Worm (Caenorhabditis elegans): ENCODE data around the gene F29G9.1.
A peak's percentile ranks its signal among the peaks of the same experiment; 100 is the strongest.

The F29G9.1 gene

ce11 chrV:6022076-6022475 lies 16.8 kb upstream of the F29G9.1 start:
- TF ChIP-seq W03F9.2 (tag; optimal IDR thresholded peaks at IDR 0.05) (no peak), dao-5 (tag; optimal IDR thresholded peaks at IDR 0.05) (no peak), him-1 (tag; optimal IDR thresholded peaks at IDR 0.05) (no peak)

- TF ChIP-seq him-1 (tag; optimal IDR thresholded peaks at IDR 0.05), result peak; percentile 48
- TF ChIP-seq dao-5 (tag; optimal IDR thresholded peaks at IDR 0.05), result no peak
- no peak for TF ChIP-seq W03F9.2 (tag; optimal IDR thresholded peaks at IDR 0.05)
These were observed 8.3 kb upstream of the F29G9.1 start for ce11 chrV:6030559-6030975.

- TF ChIP-seq dao-5 (tag; optimal IDR thresholded peaks at IDR 0.05) (no peak), W03F9.2 (tag; optimal IDR thresholded peaks at IDR 0.05) (no peak), him-1 (tag; optimal IDR thresholded peaks at IDR 0.05) (no peak)
These were observed 7.3 kb upstream of the F29G9.1 start for ce11 chrV:6031585-6031984.

ce11 chrV:6033512-6033911 lies 5.4 kb upstream of the F29G9.1 start:
- TF ChIP-seq dao-5 (tag; optimal IDR thresholded peaks at IDR 0.05), result no peak
- no peak for TF ChIP-seq him-1 (tag; optimal IDR thresholded peaks at IDR 0.05)
- TF ChIP-seq W03F9.2 (tag; optimal IDR thresholded peaks at IDR 0.05), result no peak

ce11 chrV:6034714-6035113 lies 4.2 kb upstream of the F29G9.1 start, which contains the start of gene dhs-17:
TSS of gene dhs-17 (minus strand) at chrV:6034814.
- no peak for TF ChIP-seq him-1 (tag; optimal IDR thresholded peaks at IDR 0.05)
- no peak for TF ChIP-seq W03F9.2 (tag; optimal IDR thresholded peaks at IDR 0.05)
- TF ChIP-seq dao-5 (tag; optimal IDR thresholded peaks at IDR 0.05), result no peak

- no peak for TF ChIP-seq dao-5 (tag; optimal IDR thresholded peaks at IDR 0.05)
- TF ChIP-seq W03F9.2 (tag; optimal IDR thresholded peaks at IDR 0.05), result no peak
- TF ChIP-seq him-1 (tag; optimal IDR thresholded peaks at IDR 0.05), result no peak
These were observed 2.4 kb upstream of the F29G9.1 start for ce11 chrV:6036547-6036946.

ce11 chrV:6041375-6041774 lies 2.5 kb downstream of the F29G9.1 start, which contains the start of gene R01B10.2:
TSS of gene R01B10.2 (minus strand) at chrV:6041475.
- no peak for TF ChIP-seq dao-5 (tag; optimal IDR thresholded peaks at IDR 0.05)
- no peak for TF ChIP-seq W03F9.2 (tag; optimal IDR thresholded peaks at IDR 0.05)
- TF ChIP-seq him-1 (tag; optimal IDR thresholded peaks at IDR 0.05), result no peak

ce11 chrV:6043275-6044271 lies 4.7 kb downstream of the F29G9.1 start, which contains the start of gene cpi-2:
TSS of gene cpi-2 (plus strand) at chrV:6044062.
- TF ChIP-seq him-1 (tag; optimal IDR thresholded peaks at IDR 0.05) (no peak), dao-5 (tag; optimal IDR thresholded peaks at IDR 0.05) (no peak), W03F9.2 (tag; optimal IDR thresholded peaks at IDR 0.05) (no peak)

ce11 chrV:6044448-6044847 lies 5.5 kb downstream of the F29G9.1 start:
- no peak for TF ChIP-seq dao-5 (tag; optimal IDR thresholded peaks at IDR 0.05)
- TF ChIP-seq W03F9.2 (tag; optimal IDR thresholded peaks at IDR 0.05), result no peak
- no peak for TF ChIP-seq him-1 (tag; optimal IDR thresholded peaks at IDR 0.05)

ce11 chrV:6044853-6045594 lies 6.1 kb downstream of the F29G9.1 start, which contains the start of gene R01B10.3:
TSS of gene R01B10.3 (minus strand) at chrV:6045129.
- TF ChIP-seq him-1 (tag; optimal IDR thresholded peaks at IDR 0.05), result no peak
- no peak for TF ChIP-seq W03F9.2 (tag; optimal IDR thresholded peaks at IDR 0.05)

- TF ChIP-seq W03F9.2 (tag; optimal IDR thresholded peaks at IDR 0.05), result no peak
- TF ChIP-seq him-1 (tag; optimal IDR thresholded peaks at IDR 0.05), result no peak
- TF ChIP-seq dao-5 (tag; optimal IDR thresholded peaks at IDR 0.05), result no peak
These were observed 8.9 kb downstream of the F29G9.1 start, which contains the start of gene pgap-3 for ce11 chrV:6047818-6048217. TSS of gene pgap-3 (minus strand) at chrV:6047918.

ce11 chrV:6051159-6051558 lies 12.3 kb downstream of the F29G9.1 start, which contains the start of gene jamp-1:
TSS of gene jamp-1 (minus strand) at chrV:6051259.
- no peak for TF ChIP-seq W03F9.2 (tag; optimal IDR thresholded peaks at IDR 0.05)
- no peak for TF ChIP-seq dao-5 (tag; optimal IDR thresholded peaks at IDR 0.05)
- TF ChIP-seq him-1 (tag; optimal IDR thresholded peaks at IDR 0.05), result no peak

ce11 chrV:6053188-6053687 lies 14.3 kb downstream of the F29G9.1 start, which contains the start of gene seip-1:
TSS of gene seip-1 (minus strand) at chrV:6053238.
- peak; percentile 56 for TF ChIP-seq him-1 (tag; optimal IDR thresholded peaks at IDR 0.05)
- TF ChIP-seq W03F9.2 (tag; optimal IDR thresholded peaks at IDR 0.05), result peak; percentile 92
- no peak for TF ChIP-seq dao-5 (tag; optimal IDR thresholded peaks at IDR 0.05)
